Worm (Caenorhabditis elegans) whole organism, mixed stage, embryonic: ENCODE data around the gene pxf-1.

Experiments
- lin-32 ChIP-seq: fragments of 200-800 bp; sonication (Bioruptor generic); optimal IDR thresholded peaks from 2 replicates; lab custom pipeline; 2018; ENCODE audit warnings: mild to moderate bottlenecking, missing genetic modification characterization, missing compliant biosample characterization
- lsy-2 ChIP-seq: fragments of 150-350 bp; optimal IDR thresholded peaks from 2 replicates; lab custom pipeline; 2014; ENCODE audit warnings: missing biosample characterization, missing genetic modification characterization
- mep-1 ChIP-seq: fragments of 150-350 bp; optimal IDR thresholded peaks from 2 replicates; lab custom pipeline; 2017; ENCODE audit warnings: missing biosample characterization, missing genetic modification reagents, missing genetic modification characterization, inconsistent platforms
- nhr-12 ChIP-seq: fragments of 150-350 bp; optimal IDR thresholded peaks from 2 replicates; lab custom pipeline; 2014; ENCODE audit warnings: missing biosample characterization, missing genetic modification characterization
- nhr-237 ChIP-seq: fragments of 150-350 bp; optimal IDR thresholded peaks from 2 replicates; lab custom pipeline; 2014; ENCODE audit warnings: missing biosample characterization, missing genetic modification characterization
- nhr-28 ChIP-seq: fragments of 150-350 bp; optimal IDR thresholded peaks from 2 replicates; lab custom pipeline; 2014; ENCODE audit warnings: missing biosample characterization, missing genetic modification characterization
- nhr-76 ChIP-seq: sonication (generic microtip); optimal IDR thresholded peaks from 2 replicates; lab custom pipeline; 2017; ENCODE audit warnings: missing biosample characterization, missing genetic modification characterization

DNA sequence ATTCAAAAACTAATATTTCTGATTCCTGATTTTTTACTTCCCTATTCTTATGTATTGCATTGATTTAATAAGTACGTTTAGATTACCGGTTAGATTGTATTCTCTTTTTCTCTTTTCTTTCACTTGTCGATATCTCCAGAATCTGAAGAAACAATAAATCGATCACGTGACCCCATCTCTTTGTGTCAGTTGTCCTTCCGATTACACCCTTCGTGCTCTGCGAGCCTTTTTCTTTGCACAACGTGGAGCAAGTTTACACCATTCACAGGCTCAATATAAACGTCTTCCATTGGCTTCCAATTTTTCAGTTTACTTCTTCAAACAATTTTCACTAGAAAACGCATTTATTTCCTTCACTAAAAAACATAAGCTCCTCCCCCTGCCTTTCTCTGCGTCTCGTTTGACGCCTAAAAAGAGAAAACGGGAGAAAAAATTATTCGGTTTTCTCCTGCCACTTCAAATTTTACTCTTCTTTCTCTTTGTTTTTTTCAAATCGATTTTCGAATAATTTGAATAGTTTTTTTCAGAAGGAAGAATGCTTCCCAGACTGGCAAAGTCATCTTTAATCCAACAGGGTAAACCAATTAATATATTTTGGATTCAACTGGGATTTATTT is 6.1 kb upstream of the pxf-1 start, which contains the start of gene gta-1:
- no peak for TF ChIP-seq nhr-12 (tag; lab: Kevin White, UChicago)
- TF ChIP-seq lin-32 (GFP tag; lab: Kevin White, UChicago) = no peak
- TF ChIP-seq nhr-76 = no peak
- TF ChIP-seq mep-1 (tag; lab: Kevin White, UChicago) = no peak
- TF ChIP-seq nhr-28 (tag; lab: Kevin White, UChicago) = no peak
- TF ChIP-seq lsy-2 (tag; lab: Kevin White, UChicago) = no peak
- no peak for TF ChIP-seq nhr-237 (tag; lab: Kevin White, UChicago)
